Worm (Caenorhabditis elegans) whole organism, L2 larva: Measurements from ENCODE around the gene B0250.18.

Source experiments
- C34F6.9 ChIP-seq: fragments of 150-350 bp; optimal IDR thresholded peaks from 2 replicates; lab custom pipeline; 2014; ENCODE audit warnings: missing biosample characterization, missing genetic modification characterization
- F13H6.1 ChIP-seq: sonication (generic microtip); optimal IDR thresholded peaks from 2 replicates; lab custom pipeline; 2016; ENCODE audit warnings: missing genetic modification characterization, missing compliant biosample characterization
- R02D3.7 ChIP-seq: fragments of 150-350 bp; optimal IDR thresholded peaks from 2 replicates; lab custom pipeline; 2014; ENCODE audit warnings: missing biosample characterization, missing genetic modification characterization
- ZK546.5 ChIP-seq: sonication (generic microtip); optimal IDR thresholded peaks from 2 replicates; lab custom pipeline; 2017; ENCODE audit warnings: missing biosample characterization, missing genetic modification characterization
- alr-1 ChIP-seq: fragments of 150-350 bp; optimal IDR thresholded peaks from 2 replicates; lab custom pipeline; 2014; ENCODE audit warnings: missing biosample characterization, missing genetic modification characterization
- ama-1 ChIP-seq: fragments of 150-350 bp; optimal IDR thresholded peaks from 2 replicates; lab custom pipeline; 2018; ENCODE audit warnings: inconsistent platforms
- ceh-16 ChIP-seq: fragments of 150-350 bp; optimal IDR thresholded peaks from 2 replicates; lab custom pipeline; 2014; ENCODE audit warnings: missing biosample characterization, missing genetic modification characterization
- crh-2 ChIP-seq: sonication (generic microtip); optimal IDR thresholded peaks from 2 replicates; lab custom pipeline; 2017; ENCODE audit warnings: missing biosample characterization, missing genetic modification characterization
- elt-1 ChIP-seq: fragments of 150-350 bp; optimal IDR thresholded peaks from 2 replicates; lab custom pipeline; 2014; ENCODE audit warnings: missing biosample characterization, missing genetic modification characterization
- fos-1 ChIP-seq: fragments of 150-350 bp; optimal IDR thresholded peaks from 2 replicates; lab custom pipeline; 2014; ENCODE audit warnings: missing biosample characterization, missing genetic modification characterization
- gmeb-1 ChIP-seq: fragments of 150-350 bp; optimal IDR thresholded peaks from 2 replicates; lab custom pipeline; 2014; ENCODE audit warnings: missing biosample characterization, missing genetic modification characterization
- lin-11 ChIP-seq: fragments of 150-350 bp; sonication (generic microtip); optimal IDR thresholded peaks from 2 replicates; lab custom pipeline; 2014; ENCODE audit warnings: missing biosample characterization, missing genetic modification characterization, inconsistent platforms, mixed read lengths
- lin-13 ChIP-seq: fragments of 150-350 bp; optimal IDR thresholded peaks from 2 replicates; lab custom pipeline; 2014; ENCODE audit warnings: missing biosample characterization, missing genetic modification reagents, missing genetic modification characterization
- lsy-2 ChIP-seq, 2 experiments: fragments of 150-350 bp in 1 of 2; sonication (generic microtip) in 1 of 2; optimal IDR thresholded peaks; 2 replicates each; lab custom pipeline; 2014 to 2017; ENCODE audit warnings: missing biosample characterization in 2 of 2, missing genetic modification characterization in 2 of 2
- mdl-1 ChIP-seq, 2 experiments: fragments of 150-350 bp in 1 of 2; sonication (generic microtip) in 1 of 2; optimal IDR thresholded peaks; 2 replicates each; lab custom pipeline; 2017; ENCODE audit warnings: missing biosample characterization in 2 of 2, missing genetic modification characterization in 2 of 2
- nhr-12 ChIP-seq: fragments of 150-350 bp; optimal IDR thresholded peaks from 2 replicates; lab custom pipeline; 2014; ENCODE audit warnings: missing biosample characterization, missing genetic modification characterization
- nhr-129 ChIP-seq: fragments of 150-350 bp; optimal IDR thresholded peaks from 2 replicates; lab custom pipeline; 2014; ENCODE audit warnings: missing biosample characterization, missing genetic modification characterization
- nhr-21 ChIP-seq: fragments of 150-350 bp; optimal IDR thresholded peaks from 2 replicates; lab custom pipeline; 2014; ENCODE audit warnings: missing biosample characterization, missing genetic modification characterization
- nhr-23 ChIP-seq: fragments of 150-350 bp; optimal IDR thresholded peaks from 2 replicates; lab custom pipeline; 2014; ENCODE audit warnings: missing biosample characterization, missing genetic modification reagents, missing genetic modification characterization
- nhr-6 ChIP-seq: fragments of 150-350 bp; optimal IDR thresholded peaks from 2 replicates; lab custom pipeline; 2014; ENCODE audit warnings: missing biosample characterization, missing genetic modification characterization
- nhr-77 ChIP-seq: fragments of 150-350 bp; optimal IDR thresholded peaks from 2 replicates; lab custom pipeline; 2014; ENCODE audit warnings: missing biosample characterization, missing genetic modification characterization
- peb-1 ChIP-seq: fragments of 150-350 bp; optimal IDR thresholded peaks from 2 replicates; lab custom pipeline; 2014; ENCODE audit warnings: missing biosample characterization, missing genetic modification characterization
- sem-4 ChIP-seq: fragments of 150-350 bp; optimal IDR thresholded peaks from 2 replicates; lab custom pipeline; 2014; ENCODE audit warnings: missing biosample characterization, missing genetic modification reagents, missing genetic modification characterization
- skn-1 ChIP-seq: sonication (generic microtip); optimal IDR thresholded peaks from 2 replicates; lab custom pipeline; 2017; ENCODE audit warnings: missing biosample characterization, missing genetic modification characterization
- sma-3 ChIP-seq: sonication (generic microtip); optimal IDR thresholded peaks from 2 replicates; lab custom pipeline; 2016; ENCODE audit warnings: missing genetic modification reagents, missing genetic modification characterization, missing compliant biosample characterization
- sma-9 ChIP-seq, 2 experiments: fragments of 150-350 bp in 1 of 2; sonication (generic microtip) in 1 of 2; optimal IDR thresholded peaks; 2 replicates each; lab custom pipeline; 2014 to 2016; ENCODE audit warnings: missing genetic modification characterization in 2 of 2, mild to moderate bottlenecking in 1 of 2, missing biosample characterization in 1 of 2, missing compliant biosample characterization in 1 of 2, missing genetic modification reagents in 1 of 2, moderate library complexity in 1 of 2
- unc-39 ChIP-seq: fragments of 150-350 bp; optimal IDR thresholded peaks from 2 replicates; lab custom pipeline; 2014; ENCODE audit warnings: missing biosample characterization, missing genetic modification characterization
- unc-55 ChIP-seq: fragments of 150-350 bp; sonication (generic microtip); optimal IDR thresholded peaks from 3 replicates; lab custom pipeline; 2014; ENCODE audit warnings: missing biosample characterization, missing genetic modification reagents, missing genetic modification characterization
- unc-62 ChIP-seq: fragments of 150-350 bp; optimal IDR thresholded peaks from 2 replicates; lab custom pipeline; 2014; ENCODE audit warnings: missing biosample characterization, missing genetic modification reagents, missing genetic modification characterization
- zag-1 ChIP-seq: fragments of 150-350 bp; optimal IDR thresholded peaks from 2 replicates; lab custom pipeline; 2014; ENCODE audit warnings: missing biosample characterization, missing genetic modification characterization
- ztf-1 ChIP-seq: fragments of 200-800 bp; sonication (Bioruptor generic); conservative IDR thresholded peaks from 2 replicates; pipeline ENCODE4 v1.3.6; 2022; ENCODE audit warnings: missing genetic modification characterization, missing compliant biosample characterization
- ztf-11 ChIP-seq: sonication (generic microtip); optimal IDR thresholded peaks from 2 replicates; lab custom pipeline; 2017; ENCODE audit warnings: missing biosample characterization, missing genetic modification characterization
- ztf-4 ChIP-seq: fragments of 150-350 bp; optimal IDR thresholded peaks from 2 replicates; lab custom pipeline; 2014; ENCODE audit warnings: missing biosample characterization, missing genetic modification characterization

B0250.18 gene

DNA sequence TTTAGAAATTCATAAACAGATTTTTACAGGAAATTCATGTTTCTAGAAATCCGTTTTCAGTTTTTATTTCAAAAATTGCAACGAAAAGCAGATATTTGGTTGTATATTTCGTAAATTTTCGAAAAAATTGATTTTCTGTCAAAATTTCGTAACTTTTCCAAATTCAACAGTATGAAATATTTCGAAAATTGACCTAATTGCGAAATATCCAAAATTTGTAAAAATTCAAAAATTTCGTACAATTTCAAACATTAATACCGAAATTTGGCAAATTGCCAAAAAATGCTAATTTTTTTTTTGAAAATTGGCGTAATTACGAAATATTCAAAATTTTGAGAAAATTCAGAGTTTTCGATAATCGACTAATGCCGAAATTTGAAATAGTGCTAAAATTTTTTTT lies 46.8 kb downstream of the B0250.18 start:
- TF ChIP-seq lsy-2 (tag; optimal IDR thresholded peaks at IDR 0.05; lab: Kevin White, UChicago) = no peak
- peak; percentile 52 for TF ChIP-seq unc-55

DNA sequence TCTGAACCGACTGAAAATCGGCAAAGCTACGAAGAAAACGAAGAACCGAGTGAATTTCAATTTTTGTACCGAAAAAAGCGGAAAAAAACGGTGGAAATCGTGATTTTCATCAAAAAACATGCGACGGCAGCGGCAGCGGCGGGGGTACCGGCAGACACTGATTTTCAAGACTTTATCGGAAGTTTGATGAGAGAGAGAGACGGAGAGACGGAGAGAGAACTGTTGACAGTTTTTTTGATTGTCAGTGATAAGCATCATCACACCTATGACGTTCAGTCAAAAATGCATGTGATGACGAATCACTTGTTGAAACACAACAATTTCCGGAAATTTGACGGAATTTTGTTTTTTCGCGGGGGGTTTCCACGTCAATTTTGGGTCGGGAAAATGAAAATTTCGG lies 47.3 kb downstream of the B0250.18 start:
- peak; percentile 28 for TF ChIP-seq nhr-21 (tag; lab: Kevin White, UChicago)
- peak; percentile 37 for TF ChIP-seq nhr-129
- no peak for TF ChIP-seq ztf-4 (tag; lab: Kevin White, UChicago)
- no peak for TF ChIP-seq nhr-77 (tag; lab: Kevin White, UChicago)
- peak; percentile 40 for TF ChIP-seq crh-2 (tag; lab: Kevin White, UChicago)
- TF ChIP-seq sma-9 (GFP tag; optimal IDR thresholded peaks at IDR 0.05; lab: Kevin White, UChicago) = peak; percentile 80
- no peak for TF ChIP-seq sma-9 (tag; optimal IDR thresholded peaks at IDR 0.05; lab: Kevin White, UChicago)
- TF ChIP-seq F13H6.1 (tag; lab: Kevin White, UChicago) = peak; percentile 28
- TF ChIP-seq gmeb-1 (tag; lab: Kevin White, UChicago) = peak; percentile 43
- peak; percentile 95 for TF ChIP-seq fos-1
- TF ChIP-seq C34F6.9 (tag; lab: Kevin White, UChicago) = no peak
- peak in 1 of 2 experiments; percentile 0 for TF ChIP-seq mdl-1 (tag; optimal IDR thresholded peaks at IDR 0.05; lab: Kevin White, UChicago)
- TF ChIP-seq elt-1 (tag; lab: Kevin White, UChicago) = no peak
- no peak for TF ChIP-seq ceh-16 (tag; lab: Kevin White, UChicago)
- TF ChIP-seq, all 48 proteins: peak for 8

DNA sequence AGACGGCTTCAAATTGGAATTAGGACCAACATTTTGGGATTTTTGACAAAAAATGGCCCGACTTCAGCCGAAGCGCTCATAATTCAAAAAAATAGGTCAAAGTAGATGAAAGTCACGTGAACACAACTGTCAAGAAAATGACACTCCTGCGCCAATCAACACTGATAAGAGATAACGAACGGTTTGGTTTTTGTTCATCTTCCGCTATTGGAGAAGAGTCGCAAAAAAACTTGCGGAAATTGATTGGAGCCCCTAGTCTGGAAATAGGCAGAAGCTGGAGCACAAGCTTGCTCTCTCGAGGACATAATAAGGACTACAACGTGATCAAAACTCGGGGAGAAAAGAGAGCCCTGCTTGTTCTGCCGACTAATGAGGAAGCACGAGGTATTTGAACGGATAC lies 48.5 kb downstream of the B0250.18 start:
- no peak for TF ChIP-seq skn-1
- no peak for TF ChIP-seq ztf-1
- TF ChIP-seq sma-3 (GFP tag; lab: Kevin White, UChicago) = peak; percentile 28
- no peak for TF ChIP-seq nhr-129
- TF ChIP-seq sma-9 (GFP tag; optimal IDR thresholded peaks at IDR 0.05; lab: Kevin White, UChicago) = peak; percentile 72
- TF ChIP-seq sma-9 (tag; optimal IDR thresholded peaks at IDR 0.05; lab: Kevin White, UChicago) = no peak
- no peak for TF ChIP-seq elt-1 (tag; lab: Kevin White, UChicago)
- no peak for TF ChIP-seq ztf-4 (tag; lab: Kevin White, UChicago)
- TF ChIP-seq unc-62 (GFP tag; lab: Kevin White, UChicago) = no peak
- peak; percentile 28 for TF ChIP-seq nhr-21 (tag; lab: Kevin White, UChicago)
- TF ChIP-seq mdl-1 (tag; optimal IDR thresholded peaks at IDR 0.05; lab: Kevin White, UChicago) = no peak
- no peak for TF ChIP-seq nhr-12 (tag; lab: Kevin White, UChicago)
- TF ChIP-seq ztf-11 (tag; lab: Kevin White, UChicago) = no peak
- no peak for TF ChIP-seq nhr-6
- no peak for TF ChIP-seq gmeb-1 (tag; lab: Kevin White, UChicago)
- TF ChIP-seq sem-4 (tag; lab: Kevin White, UChicago) = no peak
- peak; percentile 84 for TF ChIP-seq fos-1
- no peak for TF ChIP-seq ama-1 (lab: Kevin White, UChicago)
- TF ChIP-seq F13H6.1 (tag; lab: Kevin White, UChicago) = no peak

DNA sequence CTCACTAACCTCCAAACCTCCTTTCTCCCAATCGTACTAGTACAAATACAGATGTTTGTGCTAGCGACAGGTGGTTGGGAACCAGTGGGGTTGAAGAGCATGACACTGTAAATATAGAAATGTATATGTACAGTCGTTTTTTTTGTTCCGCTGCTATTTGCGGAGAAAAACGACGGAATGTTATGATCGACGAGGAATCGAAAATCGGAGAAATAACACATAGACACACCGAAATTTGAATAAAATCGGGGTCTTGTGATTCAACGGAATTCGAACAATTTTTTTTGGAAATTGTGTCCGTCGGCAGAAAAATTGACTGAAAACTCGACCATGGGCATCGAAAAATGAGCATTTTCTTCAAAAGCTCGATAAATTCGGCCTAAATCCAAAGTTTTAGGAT lies 49.0 kb downstream of the B0250.18 start, which contains the start of gene F53H2.3:
F53H2.3 (minus strand) TSS at position 101 of the 400 bp plus-strand sequence.
- TF ChIP-seq lin-11 (tag; lab: Kevin White, UChicago) (no peak), peb-1 (tag; lab: Kevin White, UChicago) (no peak), ztf-1 (no peak), gmeb-1 (tag; lab: Kevin White, UChicago) (no peak), sma-9 (GFP tag; optimal IDR thresholded peaks at IDR 0.05; lab: Kevin White, UChicago) (no peak), sma-9 (tag; optimal IDR thresholded peaks at IDR 0.05; lab: Kevin White, UChicago) (no peak), nhr-23 (tag; lab: Kevin White, UChicago) (no peak), lin-13 (GFP tag; lab: Kevin White, UChicago) (no peak)

DNA sequence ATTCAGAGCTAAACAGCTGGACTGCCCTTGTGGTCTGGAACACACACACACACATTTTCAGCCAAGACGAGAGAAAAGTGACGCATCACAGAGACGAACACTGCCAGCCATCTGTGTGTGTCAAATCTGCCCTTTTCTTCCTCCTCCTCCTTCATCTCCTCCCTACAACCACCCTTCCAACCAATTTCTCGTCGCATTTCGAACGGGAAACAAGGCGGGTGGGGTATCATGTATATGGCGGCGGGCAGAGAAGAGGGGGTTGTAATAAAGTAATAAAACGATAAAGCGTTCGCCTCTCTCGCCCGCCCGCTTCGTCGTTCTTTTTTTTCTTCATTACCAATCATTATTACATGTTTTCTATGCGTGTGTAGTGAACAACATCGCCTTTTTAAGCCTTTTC lies 50.4 kb downstream of the B0250.18 start:
- TF ChIP-seq lin-11 (tag; lab: Kevin White, UChicago) = no peak
- no peak for TF ChIP-seq peb-1 (tag; lab: Kevin White, UChicago)
- TF ChIP-seq alr-1 = no peak
- no peak for TF ChIP-seq unc-39
- TF ChIP-seq sem-4 (tag; lab: Kevin White, UChicago) = no peak
- TF ChIP-seq F13H6.1 (tag; lab: Kevin White, UChicago) = no peak
- TF ChIP-seq nhr-129 = no peak
- no peak for TF ChIP-seq C34F6.9 (tag; lab: Kevin White, UChicago)
- TF ChIP-seq nhr-6 = no peak
- TF ChIP-seq lsy-2 (tag; optimal IDR thresholded peaks at IDR 0.05; lab: Kevin White, UChicago) = no peak
- TF ChIP-seq R02D3.7 (tag; lab: Kevin White, UChicago) = no peak
- no peak for TF ChIP-seq gmeb-1 (tag; lab: Kevin White, UChicago)
- TF ChIP-seq nhr-12 (tag; lab: Kevin White, UChicago) = no peak
- TF ChIP-seq ztf-1 = no peak
- no peak for TF ChIP-seq zag-1 (tag; lab: Kevin White, UChicago)
- TF ChIP-seq lin-13 (GFP tag; lab: Kevin White, UChicago) = no peak
- TF ChIP-seq ZK546.5 (tag; lab: Kevin White, UChicago) = no peak
